Fruit fly (Drosophila melanogaster): ENCODE results near the gene mRpS21.

The mRpS21 gene

dm6 chr3R:13400902-13401721, 19.5 kb upstream of the mRpS21 start (continued):
- peak; percentile 88 for TF ChIP-seq org-1 (GFP tag; optimal IDR thresholded peaks at IDR 0.05)
- peak; percentile 85 for TF ChIP-seq Sox100B (GFP tag; optimal IDR thresholded peaks at IDR 0.05)
- TF ChIP-seq kay (GFP tag; optimal IDR thresholded peaks at IDR 0.05): peak; percentile 69
- peak; percentile 84 for TF ChIP-seq maf-S (GFP tag; optimal IDR thresholded peaks at IDR 0.05)
- peak; percentile 80 for TF ChIP-seq CG1603 (tag; optimal IDR thresholded peaks at IDR 0.05)
- TF ChIP-seq Xbp1 (GFP tag; optimal IDR thresholded peaks at IDR 0.05): peak; percentile 90
- TF ChIP-seq CG6791 (GFP tag; IDR thresholded peaks at IDR 0.05; ENCODE audit: partially characterized antibody): no peak
- peak; percentile 53 for TF ChIP-seq sqz (GFP tag; optimal IDR thresholded peaks at IDR 0.05)
- TF ChIP-seq CG9215 (GFP tag; IDR thresholded peaks at IDR 0.05): peak; percentile 79
- TF ChIP-seq CG17829 (tag; optimal IDR thresholded peaks at IDR 0.05): peak; percentile 93
- peak; percentile 66 for TF ChIP-seq Fer3 (tag; optimal IDR thresholded peaks at IDR 0.05)
- TF ChIP-seq CG14667 (GFP tag; IDR thresholded peaks at IDR 0.05): peak; percentile 79
- no peak for TF ChIP-seq CG2129 (GFP tag; IDR thresholded peaks at IDR 0.05; ENCODE audit: partially characterized antibody)
- TF ChIP-seq CG18764 (GFP tag; optimal IDR thresholded peaks at IDR 0.05): peak; percentile 62
- peak; percentile 84 for TF ChIP-seq HHEX (GFP tag; optimal IDR thresholded peaks at IDR 0.05)
- no peak; the same call in 1 of the 2 replicates for TF ChIP-seq chm (GFP tag; IDR thresholded peaks at IDR 0.05)
- peak; percentile 85 for TF ChIP-seq pho (GFP tag; optimal IDR thresholded peaks at IDR 0.05)
- TF ChIP-seq ind (GFP tag; optimal IDR thresholded peaks at IDR 0.05): peak; percentile 86
- peak; percentile 71 for TF ChIP-seq D19B (GFP tag; optimal IDR thresholded peaks at IDR 0.05)
- peak; percentile 88 for TF ChIP-seq Antp (GFP tag; optimal IDR thresholded peaks at IDR 0.05)
- TF ChIP-seq CG30431 (GFP tag; optimal IDR thresholded peaks at IDR 0.05): peak; percentile 84
- TF ChIP-seq CG32532 (GFP tag; IDR thresholded peaks at IDR 0.05): peak; percentile 89
- peak; percentile 70 for TF ChIP-seq CG5953 (GFP tag; IDR thresholded peaks at IDR 0.05)
- peak; percentile 19 for TF ChIP-seq B-H2 (GFP tag; optimal IDR thresholded peaks at IDR 0.05)
- peak; percentile 69; the same call in 2 of the 3 replicates for TF ChIP-seq CG11093 (GFP tag; IDR thresholded peaks at IDR 0.05)
- peak; percentile 90 for TF ChIP-seq Ptx1 (GFP tag; IDR thresholded peaks at IDR 0.05)
- TF ChIP-seq corto (GFP tag; optimal IDR thresholded peaks at IDR 0.05): peak; percentile 48
- TF ChIP-seq CG12236 (GFP tag; optimal IDR thresholded peaks at IDR 0.05): peak; percentile 80
- peak; percentile 80 for TF ChIP-seq NC2α (GFP tag; optimal IDR thresholded peaks at IDR 0.05)
- TF ChIP-seq CG13424 (tag; optimal IDR thresholded peaks at IDR 0.05): peak; percentile 92
- TF ChIP-seq Fer2 (tag; optimal IDR thresholded peaks at IDR 0.05): peak; percentile 27
- peak; percentile 89 for TF ChIP-seq CG11398 (GFP tag; optimal IDR thresholded peaks at IDR 0.05)
- peak; percentile 57 for TF ChIP-seq CG6683 (GFP tag; optimal IDR thresholded peaks at IDR 0.05)
- peak; percentile 55 for TF ChIP-seq CG17186 (GFP tag; optimal IDR thresholded peaks at IDR 0.05)
- TF ChIP-seq dati (GFP tag; IDR thresholded peaks at IDR 0.05): 0 out of 2 replicates have a peak, but pooled peaks have one; percentile 23
- no peak for TF ChIP-seq CG13287 (GFP tag; IDR thresholded peaks at IDR 0.05; ENCODE audit: partially characterized antibody)
- no peak for TF ChIP-seq mld (GFP tag; IDR thresholded peaks at IDR 0.05; ENCODE audit: partially characterized antibody)
- peak; percentile 72 for TF ChIP-seq CG1233 (GFP tag; optimal IDR thresholded peaks at IDR 0.05)
- TF ChIP-seq CoRest (tag; optimal IDR thresholded peaks at IDR 0.05): peak; percentile 96
- peak; percentile 48 for TF ChIP-seq Deaf1 (tag; optimal IDR thresholded peaks at IDR 0.05)
- peak; percentile 81 for TF ChIP-seq danr (GFP tag; IDR thresholded peaks at IDR 0.05)
- 0 out of 3 replicates have a peak, but pooled peaks have one; percentile 32 for TF ChIP-seq CG6175 (GFP tag; IDR thresholded peaks at IDR 0.05)
- TF ChIP-seq bcd (GFP tag; optimal IDR thresholded peaks at IDR 0.05): peak; percentile 87
- TF ChIP-seq pros (GFP tag; optimal IDR thresholded peaks at IDR 0.05): peak; percentile 33
- peak; percentile 62; the same call in 2 of the 3 replicates for TF ChIP-seq CG11560 (tag; IDR thresholded peaks at IDR 0.05)
- peak; percentile 82 for TF ChIP-seq slbo (GFP tag; IDR thresholded peaks at IDR 0.05)
- TF ChIP-seq CG15011 (GFP tag; optimal IDR thresholded peaks at IDR 0.05): peak; percentile 77
- peak; percentile 95 for TF ChIP-seq CG12391 (tag; optimal IDR thresholded peaks at IDR 0.05)
